Worm (Caenorhabditis elegans) whole organism, L1 larva: ENCODE results near the gene Y22D7AL.7.

Experiments used
- C16A3.4 ChIP-seq: fragments of 150-350 bp; optimal IDR thresholded peaks from 2 replicates; lab custom pipeline; 2014; ENCODE audit warnings: missing biosample characterization, missing genetic modification characterization
- F16B12.6 ChIP-seq: fragments of 150-350 bp; optimal IDR thresholded peaks from 2 replicates; lab custom pipeline; 2014; ENCODE audit warnings: missing biosample characterization, missing genetic modification characterization
- Y116A8C.19 ChIP-seq: sonication (generic microtip); optimal IDR thresholded peaks from 2 replicates; lab custom pipeline; 2016; ENCODE audit warnings: missing compliant biosample characterization, missing genetic modification characterization, borderline replicate concordance
- aha-1 ChIP-seq: fragments of 150-350 bp; optimal IDR thresholded peaks from 2 replicates; lab custom pipeline; 2014; ENCODE audit warnings: missing biosample characterization, missing genetic modification characterization
- aly-2 ChIP-seq: fragments of 150-350 bp; optimal IDR thresholded peaks from 2 replicates; lab custom pipeline; 2014; ENCODE audit warnings: missing biosample characterization, missing genetic modification characterization
- blmp-1 ChIP-seq: fragments of 150-350 bp; optimal IDR thresholded peaks from 2 replicates; lab custom pipeline; 2014; ENCODE audit warnings: missing biosample characterization, missing genetic modification characterization
- ceh-63 ChIP-seq: fragments of 200-800 bp; sonication (Bioruptor generic); optimal IDR thresholded peaks from 2 replicates; lab custom pipeline; 2018; ENCODE audit warnings: mild to moderate bottlenecking, missing genetic modification characterization, missing compliant biosample characterization
- ceh-8 ChIP-seq: fragments of 200-800 bp; sonication (Bioruptor generic); optimal IDR thresholded peaks from 2 replicates; lab custom pipeline; 2018; ENCODE audit warnings: mild to moderate bottlenecking, missing genetic modification characterization, moderate library complexity, missing compliant biosample characterization
- ceh-82 ChIP-seq, 3 experiments: fragments of 150-350 bp in 1 of 3; sonication (generic microtip) in 2 of 3; optimal IDR thresholded peaks; 2 replicates each; lab custom pipeline; 2014 to 2017; ENCODE audit warnings: missing biosample characterization in 3 of 3, missing genetic modification characterization in 3 of 3
- ceh-88 ChIP-seq: fragments of 200-800 bp; sonication (Bioruptor generic); IDR thresholded peaks from 2 replicates; pipeline ENCODE4 v1.3.6; 2022; ENCODE audit warnings: missing genetic modification characterization, missing compliant biosample characterization
- ceh-90 ChIP-seq: sonication (generic microtip); optimal IDR thresholded peaks from 2 replicates; lab custom pipeline; 2016; ENCODE audit warnings: missing genetic modification characterization, missing compliant biosample characterization
- dpl-1 ChIP-seq, 3 experiments: fragments of 150-350 bp in 2 of 3; sonication (generic microtip) in 1 of 3; optimal IDR thresholded peaks; 2 replicates each; lab custom pipeline; 2014 to 2017; ENCODE audit warnings: missing biosample characterization in 3 of 3, missing genetic modification characterization in 3 of 3, missing genetic modification reagents in 3 of 3
- dsc-1 ChIP-seq: sonication (generic microtip); optimal IDR thresholded peaks from 2 replicates; lab custom pipeline; 2016; ENCODE audit warnings: mild to moderate bottlenecking, missing genetic modification characterization, missing compliant biosample characterization
- efl-3 ChIP-seq: fragments of 200-800 bp; sonication (Bioruptor generic); optimal IDR thresholded peaks from 2 replicates; lab custom pipeline; 2018; ENCODE audit warnings: mild to moderate bottlenecking, missing genetic modification characterization, missing compliant biosample characterization
- egl-13 ChIP-seq: sonication (generic microtip); optimal IDR thresholded peaks from 2 replicates; lab custom pipeline; 2016; ENCODE audit warnings: missing genotype, missing genetic modification reagents, missing genetic modification characterization, missing compliant biosample characterization
- elt-3 ChIP-seq, 6 experiments: fragments of 150-350 bp in 1 of 6; sonication (generic microtip); optimal IDR thresholded peaks; 2 replicates each; lab custom pipeline; 2017 to 2018; ENCODE audit warnings: missing biosample characterization in 6 of 6, missing genetic modification characterization in 6 of 6, inconsistent platforms in 1 of 6
- fos-1 ChIP-seq: fragments of 150-350 bp; optimal IDR thresholded peaks from 2 replicates; lab custom pipeline; 2014; ENCODE audit warnings: missing biosample characterization, missing genetic modification characterization
- grh-1 ChIP-seq: fragments of 200-800 bp; sonication (Bioruptor generic); IDR thresholded peaks from 2 replicates; pipeline ENCODE4 v1.3.6; 2022; ENCODE audit warnings: missing genetic modification reagents, missing genetic modification characterization, missing compliant biosample characterization
- hlh-17 ChIP-seq: fragments of 200-800 bp; sonication (Bioruptor generic); optimal IDR thresholded peaks from 2 replicates; lab custom pipeline; 2018; ENCODE audit warnings: missing genetic modification characterization, mild to moderate bottlenecking, missing compliant biosample characterization, moderate library complexity, borderline replicate concordance
- hlh-4 ChIP-seq: sonication (generic microtip); optimal IDR thresholded peaks from 2 replicates; lab custom pipeline; 2016; ENCODE audit warnings: mild to moderate bottlenecking, missing genetic modification characterization, missing compliant biosample characterization
- isw-1 ChIP-seq: fragments of 200-800 bp; sonication (Bioruptor generic); IDR thresholded peaks from 2 replicates; pipeline ENCODE4 v1.3.6; 2022; ENCODE audit warnings: missing genetic modification characterization, missing compliant biosample characterization
- lin-13 ChIP-seq: fragments of 150-350 bp; optimal IDR thresholded peaks from 2 replicates; lab custom pipeline; 2014; ENCODE audit warnings: missing biosample characterization, missing genetic modification reagents, missing genetic modification characterization
- lin-15B ChIP-seq: fragments of 150-350 bp; sonication (generic microtip); optimal IDR thresholded peaks from 3 replicates; lab custom pipeline; 2014; ENCODE audit warnings: missing biosample characterization, missing genetic modification characterization
- lin-35 ChIP-seq, 2 experiments: fragments of 150-350 bp; optimal IDR thresholded peaks; 2 replicates each; lab custom pipeline; 2014; ENCODE audit warnings: missing biosample characterization in 2 of 2, missing genetic modification characterization in 2 of 2, missing genetic modification reagents in 2 of 2
- lin-39 ChIP-seq: fragments of 150-350 bp; optimal IDR thresholded peaks from 2 replicates; lab custom pipeline; 2014; ENCODE audit warnings: missing biosample characterization, missing genetic modification reagents, missing genetic modification characterization
- lsy-2 ChIP-seq, 2 experiments: fragments of 150-350 bp; optimal IDR thresholded peaks; 2 replicates each; lab custom pipeline; 2014; ENCODE audit warnings: missing biosample characterization in 2 of 2, missing genetic modification characterization in 2 of 2
- mab-9 ChIP-seq: fragments of 200-800 bp; sonication (Bioruptor generic); IDR thresholded peaks from 2 replicates; pipeline ENCODE4 v1.3.6; 2022; ENCODE audit warnings: missing genetic modification reagents, missing genetic modification characterization, missing compliant biosample characterization
- mef-2 ChIP-seq: fragments of 150-350 bp; optimal IDR thresholded peaks from 2 replicates; lab custom pipeline; 2014; ENCODE audit warnings: missing biosample characterization, missing genetic modification characterization
- mep-1 ChIP-seq: fragments of 150-350 bp; optimal IDR thresholded peaks from 2 replicates; lab custom pipeline; 2014; ENCODE audit warnings: missing biosample characterization, missing genetic modification characterization
- nhr-11 ChIP-seq: fragments of 150-350 bp; optimal IDR thresholded peaks from 2 replicates; lab custom pipeline; 2014; ENCODE audit warnings: missing biosample characterization, missing genetic modification characterization
- nhr-12 ChIP-seq: sonication (generic microtip); optimal IDR thresholded peaks from 2 replicates; lab custom pipeline; 2017; ENCODE audit warnings: missing biosample characterization, missing genetic modification characterization
- nhr-19 ChIP-seq: fragments of 200-800 bp; sonication (Bioruptor generic); conservative IDR thresholded peaks from 2 replicates; pipeline ENCODE4 v1.3.6; 2022; ENCODE audit warnings: missing genetic modification characterization, missing compliant biosample characterization
- nhr-237 ChIP-seq: fragments of 150-350 bp; optimal IDR thresholded peaks from 2 replicates; lab custom pipeline; 2014; ENCODE audit warnings: missing biosample characterization, missing genetic modification characterization
- nhr-84 ChIP-seq: sonication (generic microtip); optimal IDR thresholded peaks from 2 replicates; lab custom pipeline; 2017; ENCODE audit warnings: missing biosample characterization, missing genetic modification characterization
- nhr-85 ChIP-seq: sonication (generic microtip); peaks from one replicate; lab custom pipeline; 2016; ENCODE audit warnings: missing genetic modification characterization, inconsistent platforms, missing compliant biosample characterization
- pax-3 ChIP-seq: fragments of 200-800 bp; sonication (Bioruptor generic); optimal IDR thresholded peaks from 2 replicates; lab custom pipeline; 2018; ENCODE audit warnings: mild to moderate bottlenecking, missing genetic modification characterization, moderate library complexity, missing compliant biosample characterization
- snpc-4 ChIP-seq: fragments of 150-350 bp; optimal IDR thresholded peaks from 2 replicates; lab custom pipeline; 2014; ENCODE audit warnings: missing biosample characterization, missing genetic modification characterization
- sox-4 ChIP-seq: sonication (generic microtip); optimal IDR thresholded peaks from 2 replicates; lab custom pipeline; 2016; ENCODE audit warnings: missing genetic modification characterization, missing compliant biosample characterization
- sptf-1 ChIP-seq: fragments of 150-350 bp; optimal IDR thresholded peaks from 2 replicates; lab custom pipeline; 2014; ENCODE audit warnings: missing biosample characterization, missing genetic modification characterization
- sup-37 ChIP-seq: fragments of 200-800 bp; sonication (Bioruptor generic); optimal IDR thresholded peaks from 2 replicates; lab custom pipeline; 2018; ENCODE audit warnings: mild to moderate bottlenecking, missing genetic modification characterization, missing compliant biosample characterization
- tbx-2 ChIP-seq: sonication (generic microtip); optimal IDR thresholded peaks from 2 replicates; lab custom pipeline; 2016; ENCODE audit warnings: missing genetic modification characterization, missing compliant biosample characterization
- unc-62 ChIP-seq: fragments of 150-350 bp; optimal IDR thresholded peaks from 2 replicates; lab custom pipeline; 2014; ENCODE audit warnings: missing biosample characterization, missing genetic modification reagents, missing genetic modification characterization
- unc-98 ChIP-seq: fragments of 200-800 bp; sonication (Bioruptor generic); IDR thresholded peaks from 2 replicates; pipeline ENCODE4 v1.3.6; 2022; ENCODE audit warnings: missing genetic modification characterization, missing compliant biosample characterization
- xbp-1 ChIP-seq: sonication (generic microtip); optimal IDR thresholded peaks from 2 replicates; lab custom pipeline; 2016; ENCODE audit warnings: missing genetic modification characterization, missing compliant biosample characterization
- zag-1 ChIP-seq: fragments of 150-350 bp; optimal IDR thresholded peaks from 2 replicates; lab custom pipeline; 2014; ENCODE audit warnings: missing biosample characterization, missing genetic modification characterization
- ztf-4 ChIP-seq: fragments of 150-350 bp; optimal IDR thresholded peaks from 2 replicates; lab custom pipeline; 2014; ENCODE audit warnings: missing biosample characterization, missing genetic modification characterization

The Y22D7AL.7 gene

ce11 chrIII:1612974-1613568, 36.5 kb downstream of the Y22D7AL.7 start:
- TF ChIP-seq ceh-88 (GFP tag; lab: Robert Waterston, UW) = no peak
- no peak for TF ChIP-seq F16B12.6 (tag; lab: Kevin White, UChicago)
- no peak for TF ChIP-seq nhr-11 (tag; lab: Kevin White, UChicago)
- TF ChIP-seq lin-15B (tag; lab: Kevin White, UChicago) = no peak
- no peak for TF ChIP-seq tbx-2 (tag; lab: Kevin White, UChicago)

ce11 chrIII:1613933-1614332, 37.4 kb downstream of the Y22D7AL.7 start, which contains the start of gene Y22D7AL.9:
Gene Y22D7AL.9, minus strand, starts transcription at chrIII:1614033.
- TF ChIP-seq ceh-82 (tag; optimal IDR thresholded peaks at IDR 0.05; lab: Kevin White, UChicago) (no peak), unc-62 (no peak), dsc-1 (tag; lab: Kevin White, UChicago) (no peak), lin-35 (GFP tag; optimal IDR thresholded peaks at IDR 0.05; lab: Kevin White, UChicago) (no peak), aha-1 (no peak), nhr-84 (tag; lab: Kevin White, UChicago) (no peak), lin-39 (no peak), efl-3 (GFP tag; lab: Kevin White, UChicago) (no peak), blmp-1 (no peak), sup-37 (GFP tag; lab: Kevin White, UChicago) (no peak), sox-4 (tag; lab: Kevin White, UChicago) (no peak), xbp-1 (no peak)

- TF ChIP-seq blmp-1 (peak; percentile 99), isw-1 (GFP tag; lab: Robert Waterston, UW) (no peak)
Measured at ce11 chrIII:1614412-1614811, 37.9 kb downstream of the Y22D7AL.7 start.

- TF ChIP-seq ceh-8 (GFP tag; lab: Kevin White, UChicago) (no peak), mef-2 (tag; lab: Kevin White, UChicago) (no peak), unc-62 (no peak), sptf-1 (tag; lab: Kevin White, UChicago) (no peak), aha-1 (no peak), nhr-85 (tag; lab: Kevin White, UChicago) (peak; percentile 73), dpl-1 (GFP tag; optimal IDR thresholded peaks at IDR 0.05; lab: Kevin White, UChicago) (peak; percentile 32 to 62 (median 55)), mab-9 (GFP tag; lab: Robert Waterston, UW) (no peak), dsc-1 (tag; lab: Kevin White, UChicago) (no peak), ceh-88 (GFP tag; lab: Robert Waterston, UW) (no peak), unc-98 (GFP tag; lab: Robert Waterston, UW) (no peak), grh-1 (no peak), elt-3 (tag; optimal IDR thresholded peaks at IDR 0.05; lab: Kevin White, UChicago) (no peak), lin-13 (peak; percentile 64), hlh-17 (GFP tag; lab: Kevin White, UChicago) (no peak), mep-1 (tag; lab: Kevin White, UChicago) (peak; percentile 1), nhr-19 (peak; percentile 19; the same call in 1 of the 2 replicates), C16A3.4 (tag; lab: Kevin White, UChicago) (no peak), egl-13 (tag; lab: Kevin White, UChicago) (no peak), fos-1 (tag; lab: Kevin White, UChicago) (no peak), lsy-2 (tag; optimal IDR thresholded peaks at IDR 0.05; lab: Kevin White, UChicago) (peak; percentile 47 to 81), ceh-90 (no peak), aly-2 (tag; lab: Kevin White, UChicago) (peak; percentile 39), nhr-12 (no peak), hlh-4 (tag; lab: Kevin White, UChicago) (no peak), zag-1 (tag; lab: Kevin White, UChicago) (no peak), ceh-63 (GFP tag; lab: Kevin White, UChicago) (no peak), Y116A8C.19 (no peak), snpc-4 (tag; lab: Kevin White, UChicago) (no peak), ztf-4 (tag; lab: Kevin White, UChicago) (peak; percentile 23), sup-37 (GFP tag; lab: Kevin White, UChicago) (no peak), pax-3 (tag; lab: Kevin White, UChicago) (no peak), nhr-237 (tag; lab: Kevin White, UChicago) (no peak)
Measured at ce11 chrIII:1616245-1617026, 39.9 kb downstream of the Y22D7AL.7 start.
